Worm (Caenorhabditis elegans): ENCODE data around the gene T14B4.1.

DNA sequence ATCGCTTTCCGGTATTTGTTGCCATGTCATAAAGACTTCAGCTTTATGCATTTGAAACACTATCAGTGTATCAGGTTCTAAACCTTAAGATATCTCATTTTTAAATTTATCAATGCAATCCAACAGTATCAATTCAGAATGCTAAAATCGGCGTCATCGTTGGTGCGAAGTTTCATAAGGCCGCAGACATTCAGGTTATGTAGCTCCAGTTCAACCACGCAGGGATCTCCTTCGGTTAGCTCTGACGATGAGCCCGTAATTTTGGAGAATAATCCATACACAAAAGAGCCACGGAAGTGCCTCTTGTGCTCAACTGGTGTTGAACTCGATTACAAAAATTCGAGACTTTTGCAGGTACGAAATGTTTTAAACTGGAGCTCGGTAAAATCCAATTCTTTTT, 638 bp upstream of the T14B4.1 start, which contains the start of gene mrps-18.C:
- TF ChIP-seq nhr-12 (tag; optimal IDR thresholded peaks at IDR 0.05) (no peak), nhr-76 (tag; optimal IDR thresholded peaks at IDR 0.05) (no peak), mml-1 (tag; optimal IDR thresholded peaks at IDR 0.05) (no peak), fos-1 (tag; optimal IDR thresholded peaks at IDR 0.05) (no peak), unc-39 (tag; optimal IDR thresholded peaks at IDR 0.05) (no peak), ceh-82 (tag; optimal IDR thresholded peaks at IDR 0.05) (no peak), unc-62 (GFP tag; optimal IDR thresholded peaks at IDR 0.05) (no peak), ceh-28 (tag; optimal IDR thresholded peaks at IDR 0.05) (no peak), fkh-10 (GFP tag; optimal IDR thresholded peaks at IDR 0.05) (no peak)

Measured in whole organism, L3 larva.